Fruit fly (Drosophila melanogaster) S2 (cell line): Measurements from ENCODE around the gene CG9391.

Experiments used
- CG8478 ChIP-seq: fragments of >200 bp; optimal IDR thresholded peaks from 2 replicates; lab custom pipeline; 2018
- CTCF ChIP-seq, 2 experiments: fragments of >200 bp; optimal IDR thresholded peaks; 2 replicates each; lab custom pipeline; 2018

DNA sequence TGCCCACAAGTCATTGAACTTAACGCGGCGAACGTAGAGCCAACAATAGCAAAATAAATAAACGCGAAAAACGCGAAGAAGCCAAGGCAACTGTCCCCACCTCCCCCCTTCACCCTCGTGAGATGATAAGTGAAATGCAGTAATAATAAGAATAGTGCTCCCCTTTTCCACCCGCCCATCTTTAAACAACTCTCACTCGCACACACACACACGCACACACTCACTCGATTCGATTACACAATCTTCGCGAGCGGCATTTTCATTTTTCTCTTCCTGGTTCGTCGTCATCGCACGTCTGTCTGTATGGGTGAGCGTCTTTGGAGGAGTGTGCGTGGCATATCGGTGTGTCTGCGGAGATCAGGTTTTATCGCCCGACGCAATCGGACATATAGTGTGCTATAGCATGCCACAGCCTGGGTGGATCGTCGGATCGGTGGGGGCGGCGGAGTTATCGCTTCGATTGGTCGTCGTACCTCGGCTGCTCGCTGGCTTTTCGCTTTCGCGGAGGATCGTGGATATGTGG is 43.4 kb downstream of the CG9391 start:
- TF ChIP-seq CTCF (optimal IDR thresholded peaks at IDR 0.05; lab: Kevin White, UChicago), result no peak
- TF ChIP-seq CG8478 (lab: Kevin White, UChicago), result no peak
